Worm (Caenorhabditis elegans): ENCODE measurements around the gene nas-27.

The nas-27 gene

ce11 chrII:1126472-1126871 is 52.7 kb downstream of the nas-27 start:
- TF ChIP-seq sem-4 (tag; optimal IDR thresholded peaks at IDR 0.05) (no peak), alr-1 (tag; optimal IDR thresholded peaks at IDR 0.05) (no peak), Y55F3AM.14 (GFP tag; optimal IDR thresholded peaks at IDR 0.05) (no peak), unc-39 (tag; optimal IDR thresholded peaks at IDR 0.05) (no peak), zag-1 (tag; optimal IDR thresholded peaks at IDR 0.05) (no peak), fos-1 (tag; optimal IDR thresholded peaks at IDR 0.05) (no peak), nhr-10 (tag; optimal IDR thresholded peaks at IDR 0.05) (no peak), F13H6.1 (tag; optimal IDR thresholded peaks at IDR 0.05) (no peak), nhr-6 (tag; optimal IDR thresholded peaks at IDR 0.05) (no peak), nhr-11 (tag; optimal IDR thresholded peaks at IDR 0.05) (no peak), ceh-82 (tag; optimal IDR thresholded peaks at IDR 0.05) (no peak), elt-3 (tag; optimal IDR thresholded peaks at IDR 0.05) (no peak), blmp-1 (tag; optimal IDR thresholded peaks at IDR 0.05; ENCODE audit: insufficient read depth) (no peak), ceh-16 (tag; optimal IDR thresholded peaks at IDR 0.05) (no peak), ama-1 (optimal IDR thresholded peaks at IDR 0.05) (no peak), nhr-23 (tag; optimal IDR thresholded peaks at IDR 0.05) (no peak), mdl-1 (tag; optimal IDR thresholded peaks at IDR 0.05) (no peak), ztf-11 (tag; optimal IDR thresholded peaks at IDR 0.05) (no peak), dmd-4 (tag; optimal IDR thresholded peaks at IDR 0.05) (no peak)

Measured in whole organism, L2 larva.